Worm (Caenorhabditis elegans) whole organism, young adult: ENCODE measurements around the gene F44D12.8.
A peak's percentile ranks its signal among the peaks of the same experiment; 100 is the strongest.

Experiments
- B0261.1 ChIP-seq: sonication (generic microtip); optimal IDR thresholded peaks from 2 replicates; lab custom pipeline; 2016; ENCODE audit warnings: mild to moderate bottlenecking, missing genetic modification characterization, moderate library complexity, missing compliant biosample characterization
- F33H1.4 ChIP-seq: fragments of 200-800 bp; sonication (Bioruptor generic); IDR thresholded peaks from 2 replicates; pipeline ENCODE4 v1.3.6; 2022; ENCODE audit warnings: missing genetic modification reagents, missing genetic modification characterization, missing compliant biosample characterization
- K11D2.4 ChIP-seq: fragments of 200-800 bp; sonication (Bioruptor generic); IDR thresholded peaks from 2 replicates; pipeline ENCODE4 v1.3.6; 2022; ENCODE audit warnings: missing genetic modification reagents, missing genetic modification characterization, missing compliant biosample characterization
- Y67H2A.10 ChIP-seq: fragments of 200-800 bp; sonication (Bioruptor generic); conservative IDR thresholded peaks from 2 replicates; pipeline ENCODE4 v1.3.6; 2022; ENCODE audit warnings: missing genetic modification reagents, missing genetic modification characterization, missing compliant biosample characterization
- attf-3 ChIP-seq: fragments of 200-800 bp; sonication (Bioruptor generic); conservative IDR thresholded peaks from 2 replicates; pipeline ENCODE4 v1.3.6; 2022; ENCODE audit warnings: missing genetic modification reagents, missing genetic modification characterization, missing compliant biosample characterization
- cebp-1 ChIP-seq, 2 experiments: fragments of 200-800 bp in 1 of 2; sonication (Bioruptor generic) in 1 of 2; sonication (generic microtip) in 1 of 2; IDR thresholded peaks in 1 of 2; optimal IDR thresholded peaks in 1 of 2; 2 replicates each; pipeline versions ENCODE4 v1.3.6 to Lab custom; 2017 to 2022; ENCODE audit warnings: missing compliant biosample characterization in 2 of 2, missing genetic modification characterization in 2 of 2, mild to moderate bottlenecking in 1 of 2, missing genetic modification reagents in 1 of 2, moderate library complexity in 1 of 2
- ceh-40 ChIP-seq: fragments of 200-800 bp; sonication (Bioruptor generic); IDR thresholded peaks from 2 replicates; pipeline ENCODE4 v1.3.6; 2022; ENCODE audit warnings: missing genetic modification characterization, missing compliant biosample characterization
- ceh-58 ChIP-seq: fragments of 200-800 bp; sonication (Bioruptor generic); IDR thresholded peaks from 2 replicates; pipeline ENCODE4 v1.3.6; 2022; ENCODE audit warnings: missing genetic modification characterization, missing compliant biosample characterization
- chd-7 ChIP-seq: sonication (generic microtip); optimal IDR thresholded peaks from 2 replicates; lab custom pipeline; 2016; ENCODE audit warnings: mild to moderate bottlenecking, missing genetic modification characterization, moderate library complexity, missing compliant biosample characterization
- dox-1 ChIP-seq: fragments of 200-800 bp; sonication (Bioruptor generic); IDR thresholded peaks from 2 replicates; pipeline ENCODE4 v1.3.6; 2022; ENCODE audit warnings: missing genetic modification reagents, missing genetic modification characterization, missing compliant biosample characterization
- dpff-1 ChIP-seq: sonication (generic microtip); optimal IDR thresholded peaks from 2 replicates; lab custom pipeline; 2017; ENCODE audit warnings: mild to moderate bottlenecking, missing genetic modification characterization, missing compliant biosample characterization
- efl-1 ChIP-seq: fragments of 150-350 bp; optimal IDR thresholded peaks from 2 replicates; lab custom pipeline; 2014; ENCODE audit warnings: missing biosample characterization, missing genetic modification reagents, missing genetic modification characterization
- egrh-3 ChIP-seq: fragments of 200-800 bp; sonication (Bioruptor generic); IDR thresholded peaks from 2 replicates; pipeline ENCODE4 v1.3.6; 2022; ENCODE audit warnings: missing genetic modification reagents, missing genetic modification characterization, missing compliant biosample characterization
- ets-4 ChIP-seq: fragments of 200-800 bp; sonication (Bioruptor generic); optimal IDR thresholded peaks from 2 replicates; lab custom pipeline; 2018; ENCODE audit warnings: mild to moderate bottlenecking, missing genetic modification characterization, missing compliant biosample characterization
- him-1 ChIP-seq: sonication (generic microtip); optimal IDR thresholded peaks from 2 replicates; lab custom pipeline; 2016; ENCODE audit warnings: missing genotype, missing genetic modification reagents, missing genetic modification characterization, missing compliant biosample characterization
- hlh-26 ChIP-seq: fragments of 200-800 bp; sonication (Bioruptor generic); conservative IDR thresholded peaks from 2 replicates; pipeline ENCODE4 v1.3.6; 2022; ENCODE audit warnings: missing genetic modification reagents, missing genetic modification characterization, missing compliant biosample characterization
- hrde-1 ChIP-seq: sonication (generic microtip); optimal IDR thresholded peaks from 2 replicates; lab custom pipeline; 2016; ENCODE audit warnings: missing genetic modification characterization, mild to moderate bottlenecking, missing compliant biosample characterization, moderate library complexity, missing genotype, missing genetic modification reagents, borderline replicate concordance
- lag-1 ChIP-seq: fragments of 200-800 bp; sonication (Bioruptor generic); IDR thresholded peaks from 2 replicates; pipeline ENCODE4 v1.3.6; 2022; ENCODE audit warnings: missing genetic modification reagents, missing genetic modification characterization, missing compliant biosample characterization
- let-607 ChIP-seq, 2 experiments: fragments of 200-800 bp in 1 of 2; sonication (Bioruptor generic) in 1 of 2; sonication (generic microtip) in 1 of 2; optimal IDR thresholded peaks; 2 replicates each; lab custom pipeline; 2016 to 2018; ENCODE audit warnings: mild to moderate bottlenecking in 2 of 2, missing compliant biosample characterization in 2 of 2, missing genetic modification characterization in 2 of 2, moderate library complexity in 2 of 2, missing genotype in 1 of 2
- lin-35 ChIP-seq, 3 experiments: fragments of 150-350 bp in 2 of 3; sonication (generic microtip) in 1 of 3; optimal IDR thresholded peaks; 2 replicates each; lab custom pipeline; 2014 to 2018; ENCODE audit warnings: missing biosample characterization in 3 of 3, missing genetic modification characterization in 3 of 3, missing genetic modification reagents in 3 of 3
- lin-40 ChIP-seq: sonication (generic microtip); optimal IDR thresholded peaks from 2 replicates; lab custom pipeline; 2016; ENCODE audit warnings: missing genetic modification characterization, mild to moderate bottlenecking, missing compliant biosample characterization, missing genotype, missing genetic modification reagents
- lsl-1 ChIP-seq: fragments of 200-800 bp; sonication (Bioruptor generic); optimal IDR thresholded peaks from 2 replicates; lab custom pipeline; 2018; ENCODE audit warnings: mild to moderate bottlenecking, missing genetic modification characterization, moderate library complexity, missing compliant biosample characterization
- lsy-27 ChIP-seq: sonication (generic microtip); optimal IDR thresholded peaks from 2 replicates; lab custom pipeline; 2017; ENCODE audit warnings: missing genetic modification characterization, mild to moderate bottlenecking, missing compliant biosample characterization, antibody characterized with exemption, missing genotype, borderline replicate concordance; ENCODE audit not compliant: insufficient read depth
- mcd-1 ChIP-seq: fragments of 200-800 bp; sonication (Bioruptor generic); IDR thresholded peaks from 2 replicates; pipeline ENCODE4 v1.3.6; 2022; ENCODE audit warnings: missing genetic modification reagents, missing genetic modification characterization, missing compliant biosample characterization
- nfya-1 ChIP-seq: sonication (generic microtip); optimal IDR thresholded peaks from 2 replicates; lab custom pipeline; 2017; ENCODE audit warnings: antibody characterized with exemption, missing compliant biosample characterization, missing genetic modification characterization, borderline replicate concordance; ENCODE audit not compliant: insufficient read depth
- nfyb-1 ChIP-seq: fragments of 200-800 bp; sonication (Bioruptor generic); IDR thresholded peaks from 2 replicates; pipeline ENCODE4 v1.3.6; 2022; ENCODE audit warnings: missing genetic modification reagents, missing genetic modification characterization, missing compliant biosample characterization
- nhr-27 ChIP-seq: fragments of 200-800 bp; sonication (Bioruptor generic); optimal IDR thresholded peaks from 2 replicates; lab custom pipeline; 2018; ENCODE audit warnings: mild to moderate bottlenecking, missing genetic modification characterization, moderate library complexity, missing compliant biosample characterization
- nhr-80 ChIP-seq: sonication (generic microtip); optimal IDR thresholded peaks from 2 replicates; lab custom pipeline; 2016; ENCODE audit warnings: missing genetic modification characterization, missing compliant biosample characterization
- rec-8 ChIP-seq, 2 experiments: sonication (generic microtip); optimal IDR thresholded peaks; 2 replicates each; lab custom pipeline; 2016; ENCODE audit warnings: mild to moderate bottlenecking in 2 of 2, missing genetic modification characterization in 2 of 2, missing genetic modification reagents in 2 of 2, missing genotype in 2 of 2, missing biosample characterization in 1 of 2, missing compliant biosample characterization in 1 of 2, moderate library complexity in 1 of 2
- sea-2 ChIP-seq: fragments of 200-800 bp; sonication (Bioruptor generic); IDR thresholded peaks from 2 replicates; pipeline ENCODE4 v1.3.6; 2022; ENCODE audit warnings: missing genetic modification characterization, missing compliant biosample characterization
- snpc-4 ChIP-seq, 5 experiments: fragments of 150-350 bp in 1 of 5; sonication (generic microtip) in 4 of 5; optimal IDR thresholded peaks; 2 replicates each; lab custom pipeline; 2014 to 2018; ENCODE audit warnings: missing genetic modification characterization in 5 of 5, missing biosample characterization in 3 of 5, antibody characterized with exemption in 2 of 5, mild to moderate bottlenecking in 2 of 5, missing compliant biosample characterization in 2 of 5, missing genotype in 2 of 5, moderate library complexity in 2 of 5, missing genetic modification reagents in 1 of 5
- unc-62 ChIP-seq: fragments of 150-350 bp; optimal IDR thresholded peaks from 2 replicates; lab custom pipeline; 2014; ENCODE audit warnings: missing biosample characterization, missing genetic modification reagents, missing genetic modification characterization
- ztf-28 ChIP-seq: fragments of 200-800 bp; sonication (Bioruptor generic); IDR thresholded peaks from 2 replicates; pipeline ENCODE4 v1.3.6; 2022; ENCODE audit warnings: missing genetic modification reagents, missing genetic modification characterization, missing compliant biosample characterization

F44D12.8 gene

DNA sequence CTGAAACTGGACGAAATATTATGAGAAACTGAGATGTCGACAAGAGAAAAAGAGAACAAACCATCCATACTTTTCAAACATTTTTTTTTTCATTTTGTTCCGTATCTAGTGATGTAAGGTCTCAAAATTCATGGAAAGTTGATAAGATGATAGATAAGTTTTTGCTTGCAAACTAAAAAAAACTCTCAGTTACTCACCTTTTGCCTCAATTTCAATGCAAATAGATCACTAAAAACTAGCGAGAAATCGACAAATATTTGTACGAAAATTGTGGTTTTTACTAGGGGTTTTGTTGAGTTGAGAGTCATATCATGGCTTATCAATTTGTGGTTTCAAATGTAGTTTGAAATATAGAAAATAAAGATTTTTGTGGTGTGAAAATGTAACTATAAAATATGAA lies 37.7 kb downstream of the F44D12.8 start:
- TF ChIP-seq nhr-80 (tag; lab: Kevin White, UChicago) (peak; percentile 31), snpc-4 (GFP tag; optimal IDR thresholded peaks at IDR 0.05; lab: Kevin White, UChicago) (no peak), snpc-4 (tag; optimal IDR thresholded peaks at IDR 0.05; lab: Kevin White, UChicago) (no peak)

DNA sequence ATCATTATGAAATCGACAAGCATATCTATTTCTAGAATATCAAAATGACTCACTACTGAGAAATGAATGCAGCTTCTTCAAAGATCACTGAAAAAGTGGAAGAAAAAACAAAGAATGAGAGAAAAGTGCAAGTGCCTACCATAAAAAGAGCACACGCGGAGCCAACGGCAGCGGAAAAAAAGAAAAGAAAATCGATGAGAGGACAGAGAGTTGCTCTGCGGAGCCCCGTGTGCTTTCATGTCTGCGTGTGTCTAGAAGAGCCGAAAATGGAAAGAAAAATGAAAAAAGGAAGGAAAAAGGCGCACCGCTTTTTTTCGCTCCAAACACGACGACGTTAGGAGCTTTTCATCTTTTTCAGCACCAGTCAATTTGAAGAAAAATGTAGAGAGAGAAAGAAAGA lies 39.6 kb downstream of the F44D12.8 start, which contains the start of gene ipla-7:
TSS of gene ipla-7 (minus strand) at position 122 of the 400 bp plus-strand sequence.
- TF ChIP-seq lag-1 (GFP tag; lab: Robert Waterston, UW), result no peak
- TF ChIP-seq nhr-80 (tag; lab: Kevin White, UChicago), result peak; percentile 16
- TF ChIP-seq dpff-1, result no peak
- no peak for TF ChIP-seq nfya-1

DNA sequence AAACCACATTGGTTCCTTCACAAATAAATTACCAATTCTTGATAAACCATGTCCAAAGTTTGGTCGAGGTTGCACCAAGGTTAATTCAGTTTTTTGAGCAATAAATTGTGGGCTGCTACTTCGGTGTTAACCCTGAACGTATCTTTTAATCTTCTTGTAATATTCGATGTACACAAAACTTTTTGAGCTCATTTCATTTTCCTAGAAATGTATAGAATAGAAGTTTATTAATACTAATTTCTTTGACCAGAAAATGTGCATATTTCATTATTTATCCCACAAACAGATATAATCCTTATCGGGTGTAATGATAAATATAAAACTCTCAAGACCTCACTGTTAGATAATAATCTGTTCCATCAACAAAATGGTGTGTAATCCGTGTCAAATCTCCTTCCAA lies 40.9 kb downstream of the F44D12.8 start:
- no peak for TF ChIP-seq K11D2.4
- no peak for TF ChIP-seq chd-7 (tag; lab: Kevin White, UChicago)
- TF ChIP-seq let-607 (tag; optimal IDR thresholded peaks at IDR 0.05; lab: Kevin White, UChicago), result no peak

DNA sequence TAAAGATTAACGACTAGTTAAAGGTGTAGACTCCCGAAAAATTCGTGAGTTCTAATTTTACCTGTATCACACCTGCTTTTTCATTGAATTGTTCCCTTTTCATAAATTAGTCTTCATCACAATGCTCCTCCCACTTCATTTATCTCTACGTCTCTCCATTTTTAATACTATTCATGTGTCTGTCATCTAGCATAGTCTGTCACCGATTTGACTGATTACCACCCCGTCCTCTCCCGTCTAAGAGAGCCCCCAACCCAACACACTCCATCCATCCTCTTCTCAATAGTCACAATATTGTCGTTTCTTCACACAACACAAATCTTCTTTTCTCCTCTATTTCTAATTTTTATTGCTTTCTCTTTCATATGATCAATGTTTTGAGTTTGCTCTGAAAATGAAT lies 42.1 kb downstream of the F44D12.8 start:
- no peak for TF ChIP-seq lin-40 (tag; lab: Kevin White, UChicago)
- no peak for TF ChIP-seq sea-2
- no peak for TF ChIP-seq attf-3 (GFP tag; lab: Robert Waterston, UW)
- TF ChIP-seq ceh-40 (GFP tag; lab: Robert Waterston, UW), result no peak
- no peak for TF ChIP-seq unc-62 (GFP tag; lab: Kevin White, UChicago)
- TF ChIP-seq Y67H2A.10 (GFP tag; lab: Robert Waterston, UW), result no peak
- TF ChIP-seq lin-35 (GFP tag; optimal IDR thresholded peaks at IDR 0.05; lab: Kevin White, UChicago), result no peak
- TF ChIP-seq dox-1 (GFP tag; lab: Robert Waterston, UW), result no peak
- TF ChIP-seq B0261.1 (tag; lab: Kevin White, UChicago), result no peak
- no peak for TF ChIP-seq hlh-26 (GFP tag; lab: Robert Waterston, UW)
- TF ChIP-seq, all 124 proteins: peak for 0

DNA sequence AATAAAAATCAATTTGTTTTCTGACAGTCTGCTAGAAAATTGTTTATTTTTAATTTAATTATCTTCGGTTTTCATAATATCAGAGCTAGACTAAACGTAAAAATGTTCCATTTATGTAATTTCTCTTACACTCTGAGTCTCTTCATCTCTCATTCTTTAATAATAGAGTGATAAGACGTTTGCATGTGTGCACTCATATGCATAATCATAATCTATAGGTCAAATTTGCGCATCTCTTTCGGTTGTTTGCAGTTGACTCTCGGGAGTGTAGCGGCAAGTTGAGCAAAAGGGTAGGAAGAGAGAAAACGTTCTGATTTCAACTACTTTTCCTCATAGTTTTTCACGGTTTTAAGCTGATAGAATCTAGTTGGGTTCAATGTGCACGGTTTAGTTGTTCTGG lies 43.4 kb downstream of the F44D12.8 start:
- TF ChIP-seq lag-1 (GFP tag; lab: Robert Waterston, UW) (no peak), him-1 (no peak), ztf-28 (no peak), ceh-58 (GFP tag; lab: Robert Waterston, UW) (no peak), hrde-1 (tag; lab: Kevin White, UChicago) (no peak), egrh-3 (no peak), lsy-27 (tag; lab: Kevin White, UChicago) (no peak), dpff-1 (no peak), cebp-1 (GFP tag; IDR thresholded peaks at IDR 0.05; lab: Robert Waterston, UW) (no peak), cebp-1 (tag; optimal IDR thresholded peaks at IDR 0.05; lab: Kevin White, UChicago) (no peak), nhr-80 (tag; lab: Kevin White, UChicago) (no peak), nhr-27 (tag; lab: Kevin White, UChicago) (no peak), ets-4 (GFP tag; lab: Kevin White, UChicago) (no peak), dox-1 (GFP tag; lab: Robert Waterston, UW) (no peak), rec-8 (tag; optimal IDR thresholded peaks at IDR 0.05; lab: Kevin White, UChicago) (no peak), mcd-1 (GFP tag; lab: Robert Waterston, UW) (no peak), nfyb-1 (GFP tag; lab: Robert Waterston, UW) (no peak), F33H1.4 (GFP tag; lab: Robert Waterston, UW) (no peak), efl-1 (GFP tag; lab: Kevin White, UChicago) (no peak), lsl-1 (GFP tag; lab: Kevin White, UChicago) (no peak)
- TF ChIP-seq, all 124 proteins: peak for 0
